Fruit fly (Drosophila melanogaster) whole organism, prepupa: ENCODE data around the gene fh.

ENCODE experiments used
- Blimp-1 ChIP-seq: fragments of 200-800 bp; sonication (Bioruptor generic); optimal IDR thresholded peaks from 3 replicates; lab custom pipeline; 2017; ENCODE audit warnings: missing biosample characterization, missing genetic modification characterization, mild to moderate bottlenecking, moderate library complexity, missing genetic modification reagents
- CG10631 ChIP-seq: fragments of 200-800 bp; sonication (Bioruptor generic); optimal IDR thresholded peaks from 2 replicates; lab custom pipeline; 2016; ENCODE audit warnings: missing biosample characterization, missing genetic modification characterization
- CG10669 ChIP-seq: fragments of 200-800 bp; sonication (Bioruptor generic); optimal IDR thresholded peaks from 3 replicates; lab custom pipeline; 2018; ENCODE audit warnings: missing biosample characterization, mild to moderate bottlenecking, missing genetic modification characterization, moderate library complexity
- CG11294 ChIP-seq: fragments of 200-800 bp; sonication (Bioruptor generic); IDR thresholded peaks from 2 replicates; pipeline ENCODE4 v1.3.6; 2022; ENCODE audit warnings: missing biosample characterization, missing genetic modification characterization
- CG11762 ChIP-seq: fragments of 200-800 bp; sonication (Bioruptor generic); optimal IDR thresholded peaks from 3 replicates; lab custom pipeline; 2016; ENCODE audit warnings: missing biosample characterization, missing genetic modification characterization; ENCODE audit not compliant: insufficient read depth
- CG11902 ChIP-seq: fragments of 200-800 bp; sonication (Bioruptor generic); optimal IDR thresholded peaks from 3 replicates; lab custom pipeline; 2016; ENCODE audit warnings: missing biosample characterization, missing genetic modification characterization
- CG1621 ChIP-seq: fragments of 200-800 bp; sonication (Bioruptor generic); optimal IDR thresholded peaks from 3 replicates; lab custom pipeline; 2018; ENCODE audit warnings: missing biosample characterization, mild to moderate bottlenecking, missing genetic modification characterization
- CG16779 ChIP-seq: fragments of 200-800 bp; sonication (Bioruptor generic); optimal IDR thresholded peaks from 3 replicates; lab custom pipeline; 2017; ENCODE audit warnings: missing biosample characterization, mild to moderate bottlenecking, missing genetic modification characterization
- CG3032 ChIP-seq: fragments of 200-800 bp; optimal IDR thresholded peaks from 2 replicates; lab custom pipeline; 2019; ENCODE audit warnings: missing biosample characterization, mild to moderate bottlenecking, missing genetic modification characterization, moderate library complexity
- CG31627 ChIP-seq: fragments of 200-800 bp; sonication (Bioruptor generic); optimal IDR thresholded peaks from 3 replicates; lab custom pipeline; 2016; ENCODE audit warnings: missing biosample characterization, missing genetic modification characterization
- CG34406 ChIP-seq: fragments of 200-800 bp; sonication (Bioruptor generic); optimal IDR thresholded peaks from 3 replicates; lab custom pipeline; 2016; ENCODE audit warnings: missing biosample characterization, missing genetic modification characterization
- CG3919 ChIP-seq: fragments of 200-800 bp; sonication (Bioruptor generic); optimal IDR thresholded peaks from 3 replicates; lab custom pipeline; 2016; ENCODE audit warnings: missing biosample characterization, missing genetic modification characterization
- CG6163 ChIP-seq: fragments of 200-800 bp; sonication (Bioruptor generic); IDR thresholded peaks from 3 replicates; pipeline ENCODE4 v1.3.6; 2022; ENCODE audit warnings: missing biosample characterization, missing genetic modification characterization
- CG6276 ChIP-seq: fragments of 200-800 bp; sonication (Bioruptor generic); optimal IDR thresholded peaks from 2 replicates; lab custom pipeline; 2017; ENCODE audit warnings: missing biosample characterization, mild to moderate bottlenecking, missing genetic modification characterization
- CG6792 ChIP-seq: fragments of 200-800 bp; sonication (Bioruptor generic); optimal IDR thresholded peaks from 3 replicates; lab custom pipeline; 2016; ENCODE audit warnings: missing biosample characterization, missing genetic modification characterization
- CG6808 ChIP-seq: fragments of 200-800 bp; sonication (Bioruptor generic); optimal IDR thresholded peaks from 3 replicates; lab custom pipeline; 2017; ENCODE audit warnings: missing biosample characterization, missing genetic modification characterization, mild to moderate bottlenecking, moderate library complexity, missing genetic modification reagents
- CG6854 ChIP-seq: fragments of 200-800 bp; sonication (Bioruptor generic); optimal IDR thresholded peaks from 2 replicates; lab custom pipeline; 2017; ENCODE audit warnings: missing biosample characterization, mild to moderate bottlenecking, missing genetic modification characterization
- CG7368 ChIP-seq: fragments of 200-800 bp; sonication (Bioruptor generic); optimal IDR thresholded peaks from 3 replicates; lab custom pipeline; 2016; ENCODE audit warnings: missing biosample characterization, missing genetic modification characterization
- CG8319 ChIP-seq: fragments of 200-800 bp; sonication (Bioruptor generic); optimal IDR thresholded peaks from 3 replicates; lab custom pipeline; 2016; ENCODE audit warnings: missing biosample characterization, missing genetic modification characterization
- CG8632 ChIP-seq: fragments of 200-800 bp; sonication (Bioruptor generic); optimal IDR thresholded peaks from 3 replicates; lab custom pipeline; 2016; ENCODE audit warnings: missing biosample characterization, missing genetic modification characterization
- CG9139 ChIP-seq: fragments of 200-800 bp; sonication (Bioruptor generic); optimal IDR thresholded peaks from 3 replicates; lab custom pipeline; 2017; ENCODE audit warnings: missing biosample characterization, mild to moderate bottlenecking, missing genetic modification characterization
- Eip75B ChIP-seq: fragments of 200-800 bp; sonication (Bioruptor generic); optimal IDR thresholded peaks from 3 replicates; lab custom pipeline; 2016; ENCODE audit warnings: missing biosample characterization, missing genetic modification characterization
- Eip78C ChIP-seq: fragments of 200-800 bp; sonication (Bioruptor generic); peaks from one replicate; lab custom pipeline; 2016; ENCODE audit warnings: missing biosample characterization, missing genetic modification characterization
- Eip93F ChIP-seq: fragments of 200-800 bp; sonication (Bioruptor generic); optimal IDR thresholded peaks from 2 replicates; lab custom pipeline; 2016; ENCODE audit warnings: missing biosample characterization, mild to moderate bottlenecking, missing genetic modification characterization
- Ets21C ChIP-seq: fragments of 200-800 bp; sonication (Bioruptor generic); optimal IDR thresholded peaks from 3 replicates; lab custom pipeline; 2016; ENCODE audit warnings: missing biosample characterization, missing genetic modification characterization
- Ets96B ChIP-seq: fragments of 200-800 bp; optimal IDR thresholded peaks from 2 replicates; lab custom pipeline; 2019; ENCODE audit warnings: missing biosample characterization, mild to moderate bottlenecking, missing genetic modification characterization, moderate library complexity
- Gug ChIP-seq: fragments of 200-800 bp; sonication (Bioruptor generic); IDR thresholded peaks from 2 replicates; pipeline ENCODE4 v1.3.6; 2022; ENCODE audit warnings: missing biosample characterization, missing genetic modification characterization
- Hr38 ChIP-seq: sonication (Bioruptor generic); optimal IDR thresholded peaks from 2 replicates; lab custom pipeline; 2016; ENCODE audit warnings: missing biosample characterization, missing genetic modification characterization
- Hr39 ChIP-seq: fragments of 200-800 bp; sonication (Bioruptor generic); optimal IDR thresholded peaks from 2 replicates; lab custom pipeline; 2016; ENCODE audit warnings: missing biosample characterization, missing genetic modification characterization
- Lpt ChIP-seq: fragments of 200-800 bp; sonication (Bioruptor generic); optimal IDR thresholded peaks from 3 replicates; lab custom pipeline; 2016; ENCODE audit warnings: missing biosample characterization, missing genetic modification characterization
- Met ChIP-seq: fragments of 200-800 bp; sonication (Bioruptor generic); optimal IDR thresholded peaks from 3 replicates; lab custom pipeline; 2016; ENCODE audit warnings: missing biosample characterization, missing genetic modification characterization
- OdsH ChIP-seq: fragments of 200-800 bp; sonication (Bioruptor generic); optimal IDR thresholded peaks from 3 replicates; lab custom pipeline; 2016; ENCODE audit warnings: missing biosample characterization, missing genetic modification characterization
- Smox ChIP-seq: fragments of 200-800 bp; sonication (Bioruptor generic); optimal IDR thresholded peaks from 3 replicates; lab custom pipeline; 2016; ENCODE audit warnings: missing biosample characterization, missing genetic modification characterization
- Sox102F ChIP-seq: fragments of 200-800 bp; sonication (Bioruptor generic); optimal IDR thresholded peaks from 2 replicates; lab custom pipeline; 2016; ENCODE audit warnings: missing biosample characterization, mild to moderate bottlenecking, missing genetic modification characterization
- Sox14 ChIP-seq: fragments of 200-800 bp; sonication (Bioruptor generic); optimal IDR thresholded peaks from 3 replicates; lab custom pipeline; 2016; ENCODE audit warnings: missing biosample characterization, missing genetic modification characterization
- Sox15 ChIP-seq: fragments of 200-800 bp; sonication (Bioruptor generic); optimal IDR thresholded peaks from 3 replicates; lab custom pipeline; 2016; ENCODE audit warnings: missing biosample characterization, missing genetic modification characterization
- achi ChIP-seq: fragments of 200-800 bp; sonication (Bioruptor generic); optimal IDR thresholded peaks from 3 replicates; lab custom pipeline; 2016; ENCODE audit warnings: missing biosample characterization, missing genetic modification characterization
- acj6 ChIP-seq: fragments of 200-800 bp; sonication (Bioruptor generic); optimal IDR thresholded peaks from 3 replicates; lab custom pipeline; 2016; ENCODE audit warnings: missing biosample characterization, missing genetic modification characterization
- cyc ChIP-seq: fragments of 200-800 bp; sonication (Bioruptor generic); optimal IDR thresholded peaks from 3 replicates; lab custom pipeline; 2016; ENCODE audit warnings: missing biosample characterization, missing genetic modification characterization
- dac ChIP-seq: fragments of 200-800 bp; sonication (Bioruptor generic); optimal IDR thresholded peaks from 2 replicates; lab custom pipeline; 2017; ENCODE audit warnings: missing biosample characterization, mild to moderate bottlenecking, missing genetic modification characterization
- dsx ChIP-seq: fragments of 200-800 bp; optimal IDR thresholded peaks from 3 replicates; lab custom pipeline; 2019; ENCODE audit warnings: missing biosample characterization, mild to moderate bottlenecking, missing genetic modification characterization, moderate library complexity; ENCODE audit not compliant: poor library complexity, severe bottlenecking
- esn ChIP-seq: fragments of 200-800 bp; sonication (Bioruptor generic); optimal IDR thresholded peaks from 2 replicates; lab custom pipeline; 2016; ENCODE audit warnings: missing biosample characterization, mild to moderate bottlenecking, missing genetic modification characterization, moderate library complexity
- fd85E ChIP-seq: fragments of 200-800 bp; sonication (Bioruptor generic); optimal IDR thresholded peaks from 3 replicates; lab custom pipeline; 2016; ENCODE audit warnings: missing biosample characterization, missing genetic modification characterization
- fkh ChIP-seq: fragments of 200-800 bp; sonication (Bioruptor generic); optimal IDR thresholded peaks from 3 replicates; lab custom pipeline; 2017; ENCODE audit warnings: missing biosample characterization, mild to moderate bottlenecking, missing genetic modification characterization, moderate library complexity
- lz ChIP-seq: fragments of 200-800 bp; sonication (Bioruptor generic); optimal IDR thresholded peaks from 3 replicates; lab custom pipeline; 2016; ENCODE audit warnings: missing biosample characterization, missing genetic modification characterization
- pdm3 ChIP-seq: fragments of 200-800 bp; sonication (Bioruptor generic); optimal IDR thresholded peaks from 3 replicates; lab custom pipeline; 2016; ENCODE audit warnings: missing biosample characterization, missing genetic modification characterization
- salr ChIP-seq, 2 experiments: fragments of 200-800 bp; sonication (Bioruptor generic); optimal IDR thresholded peaks; 3 replicates each; lab custom pipeline; 2016 to 2018; ENCODE audit warnings: missing biosample characterization in 2 of 2, missing genetic modification characterization in 2 of 2, mild to moderate bottlenecking in 1 of 2
- spab ChIP-seq: fragments of 200-800 bp; sonication (Bioruptor generic); optimal IDR thresholded peaks from 2 replicates; lab custom pipeline; 2017; ENCODE audit warnings: missing biosample characterization, mild to moderate bottlenecking, missing genetic modification characterization, missing genetic modification reagents
- ss ChIP-seq, 2 experiments: fragments of 200-800 bp; sonication (Bioruptor generic); optimal IDR thresholded peaks; 2 replicates in 1 of 2; 3 replicates in 1 of 2; lab custom pipeline; 2017 to 2018; ENCODE audit warnings: mild to moderate bottlenecking in 2 of 2, missing biosample characterization in 2 of 2, missing genetic modification characterization in 2 of 2, moderate library complexity in 1 of 2
- svp ChIP-seq: fragments of 200-800 bp; sonication (Bioruptor generic); peaks from one replicate; lab custom pipeline; 2016; ENCODE audit warnings: missing biosample characterization, missing genetic modification characterization
- topi ChIP-seq: fragments of 200-800 bp; sonication (Bioruptor generic); optimal IDR thresholded peaks from 3 replicates; lab custom pipeline; 2016; ENCODE audit warnings: missing biosample characterization, missing genetic modification characterization
- vri ChIP-seq: fragments of 200-800 bp; sonication (Bioruptor generic); optimal IDR thresholded peaks from 3 replicates; lab custom pipeline; 2016; ENCODE audit warnings: missing biosample characterization, mild to moderate bottlenecking, missing genetic modification characterization

Gene fh

DNA sequence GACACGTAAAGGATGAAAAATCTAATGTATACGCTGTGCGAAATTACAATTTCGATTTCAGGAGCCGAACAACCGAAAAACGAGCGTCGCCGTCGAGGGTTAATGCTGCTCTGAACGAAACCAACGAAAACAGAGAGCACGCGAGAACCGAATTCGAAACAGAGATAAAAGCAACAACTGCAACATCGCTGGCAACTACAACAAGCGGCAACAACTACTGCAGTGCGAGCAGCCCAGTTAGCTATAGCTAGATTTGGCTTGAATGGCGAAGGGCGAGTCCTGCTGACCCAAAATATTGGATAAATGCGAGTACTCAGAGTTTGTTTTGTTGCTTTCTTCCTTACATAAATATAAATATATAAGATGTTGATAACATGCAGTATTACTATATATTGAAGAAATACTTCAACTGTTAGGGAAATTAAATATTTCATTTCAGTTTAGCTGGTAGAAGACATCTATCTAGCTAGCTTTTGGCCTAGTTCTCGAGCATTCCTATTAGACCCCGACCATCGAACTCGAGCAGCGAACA, 13.9 kb downstream of the fh start, which contains the start of gene fend:
TSS of gene fend (minus strand) at position 178 of the 532 bp plus-strand sequence.
- TF ChIP-seq Sox102F (GFP tag; lab: Kevin White, UChicago), result no peak
- TF ChIP-seq CG6792 (GFP tag; lab: Kevin White, UChicago), result no peak
- TF ChIP-seq Lpt (GFP tag; lab: Kevin White, UChicago), result peak; percentile 4
- TF ChIP-seq CG6808 (GFP tag; lab: Kevin White, UChicago), result peak; percentile 49
- peak; percentile 11 for TF ChIP-seq topi (GFP tag; lab: Kevin White, UChicago)
- peak in 1 of 2 experiments; percentile 11 for TF ChIP-seq salr (GFP tag; optimal IDR thresholded peaks at IDR 0.05; lab: Kevin White, UChicago)
- no peak for TF ChIP-seq Ets21C (GFP tag; lab: Kevin White, UChicago)
- no peak for TF ChIP-seq CG11294
- no peak for TF ChIP-seq CG7368 (GFP tag; lab: Kevin White, UChicago)
- peak; percentile 22 for TF ChIP-seq dac
- peak; percentile 34 for TF ChIP-seq acj6 (GFP tag; lab: Kevin White, UChicago)
- peak; percentile 40 for TF ChIP-seq CG10669 (GFP tag; lab: Kevin White, UChicago)
- no peak for TF ChIP-seq CG3919 (GFP tag; lab: Kevin White, UChicago)
- TF ChIP-seq CG6276 (GFP tag; lab: Kevin White, UChicago), result peak; percentile 28
- TF ChIP-seq fd85E (GFP tag; lab: Kevin White, UChicago), result no peak
- TF ChIP-seq Smox (GFP tag; lab: Kevin White, UChicago), result no peak
- TF ChIP-seq CG31627 (GFP tag; lab: Kevin White, UChicago), result no peak
- no peak for TF ChIP-seq Hr39 (GFP tag; lab: Kevin White, UChicago)
- TF ChIP-seq CG8319 (GFP tag; lab: Kevin White, UChicago), result no peak
- TF ChIP-seq Sox14, result peak; percentile 16
- no peak for TF ChIP-seq Eip75B (GFP tag; lab: Kevin White, UChicago)
- TF ChIP-seq OdsH (GFP tag; lab: Kevin White, UChicago), result peak; percentile 19
- TF ChIP-seq Sox15 (GFP tag; lab: Kevin White, UChicago), result no peak
- peak; percentile 26 for TF ChIP-seq CG34406
- peak; percentile 17 for TF ChIP-seq CG16779 (tag; lab: Kevin White, UChicago)
- TF ChIP-seq svp (GFP tag; lab: Kevin White, UChicago), result peak; percentile 78
- peak; percentile 31 for TF ChIP-seq esn (GFP tag; lab: Kevin White, UChicago)
- TF ChIP-seq fkh (GFP tag; lab: Kevin White, UChicago), result no peak
- TF ChIP-seq CG3032 (tag; lab: Kevin White, UChicago), result peak; percentile 34
- no peak for TF ChIP-seq Hr38 (GFP tag; lab: Kevin White, UChicago)
- no peak for TF ChIP-seq CG10631 (GFP tag; lab: Kevin White, UChicago)
- TF ChIP-seq Gug, result no peak
- TF ChIP-seq Ets96B (tag; lab: Kevin White, UChicago), result peak; percentile 54
- TF ChIP-seq Blimp-1 (GFP tag; lab: Kevin White, UChicago), result no peak
- no peak for TF ChIP-seq cyc
- no peak for TF ChIP-seq CG11902
- no peak for TF ChIP-seq CG6854 (GFP tag; lab: Kevin White, UChicago)
- TF ChIP-seq vri (GFP tag; lab: Kevin White, UChicago), result no peak
- peak; percentile 2 for TF ChIP-seq Met (GFP tag; lab: Kevin White, UChicago)
- TF ChIP-seq CG1621 (tag; lab: Kevin White, UChicago), result no peak
- no peak for TF ChIP-seq CG8632 (GFP tag; lab: Kevin White, UChicago)
- TF ChIP-seq dsx (GFP tag; lab: Kevin White, UChicago), result peak; percentile 24
- peak; percentile 34 for TF ChIP-seq achi (GFP tag; lab: Kevin White, UChicago)
- 0 out of 3 replicates have a peak, but pooled peaks have one; percentile 6 for TF ChIP-seq CG6163 (GFP tag; lab: Robert Waterston, UW)
- TF ChIP-seq lz (GFP tag; lab: Kevin White, UChicago), result peak; percentile 24
- TF ChIP-seq CG9139 (GFP tag; lab: Kevin White, UChicago), result no peak
- TF ChIP-seq Eip93F (GFP tag; lab: Kevin White, UChicago), result no peak
- no peak for TF ChIP-seq CG11762 (GFP tag; lab: Kevin White, UChicago)
- no peak for TF ChIP-seq pdm3
- TF ChIP-seq Eip78C (GFP tag; lab: Kevin White, UChicago), result peak; percentile 86
- peak; percentile 26 to 57 for TF ChIP-seq ss (GFP tag; optimal IDR thresholded peaks at IDR 0.05; lab: Kevin White, UChicago)
- TF ChIP-seq spab (GFP tag; lab: Kevin White, UChicago), result no peak
